Worm (Caenorhabditis elegans) whole organism, young adult: ENCODE data around the gene T11G6.3.

Source experiments
- F37B4.10 ChIP-seq: fragments of 200-800 bp; sonication (Bioruptor generic); IDR thresholded peaks from 2 replicates; pipeline ENCODE4 v1.3.6; 2022; ENCODE audit warnings: missing genetic modification characterization, missing compliant biosample characterization
- Y53F4B.3 ChIP-seq: fragments of 200-800 bp; sonication (Bioruptor generic); IDR thresholded peaks from 2 replicates; pipeline ENCODE4 v1.3.6; 2022; ENCODE audit warnings: missing genetic modification reagents, missing genetic modification characterization, missing compliant biosample characterization
- ZK185.1 ChIP-seq: sonication (generic microtip); optimal IDR thresholded peaks from 2 replicates; lab custom pipeline; 2016; ENCODE audit warnings: mild to moderate bottlenecking, missing genetic modification characterization, missing compliant biosample characterization; ENCODE audit not compliant: poor library complexity, severe bottlenecking
- bed-1 ChIP-seq: fragments of 200-800 bp; sonication (Bioruptor generic); IDR thresholded peaks from 2 replicates; pipeline ENCODE4 v1.3.6; 2022; ENCODE audit warnings: missing genetic modification reagents, missing genetic modification characterization, missing compliant biosample characterization
- fkh-3 ChIP-seq: sonication (generic microtip); optimal IDR thresholded peaks from 2 replicates; lab custom pipeline; 2016; ENCODE audit warnings: mild to moderate bottlenecking, missing genetic modification characterization, missing compliant biosample characterization
- snpc-3.4 ChIP-seq: sonication (generic microtip); optimal IDR thresholded peaks from 2 replicates; lab custom pipeline; 2017; ENCODE audit warnings: missing genetic modification characterization, mild to moderate bottlenecking, missing compliant biosample characterization, antibody characterized with exemption, moderate library complexity, missing genotype, missing genetic modification reagents
- unc-62 ChIP-seq: fragments of 150-350 bp; optimal IDR thresholded peaks from 2 replicates; lab custom pipeline; 2014; ENCODE audit warnings: missing biosample characterization, missing genetic modification reagents, missing genetic modification characterization

- TF ChIP-seq ZK185.1 (tag; lab: Kevin White, UChicago) (no peak), snpc-3.4 (tag; lab: Kevin White, UChicago) (no peak), fkh-3 (no peak), bed-1 (GFP tag; lab: Robert Waterston, UW) (no peak), unc-62 (no peak), Y53F4B.3 (GFP tag; lab: Robert Waterston, UW) (no peak), F37B4.10 (no peak)
Observed at ce11 chrIV:10852403-10852802, 2.6 kb downstream of the T11G6.3 start.
